2 fruit fly cellular contexts compared by ENCODE assay signal in the genomic region with DNA sequence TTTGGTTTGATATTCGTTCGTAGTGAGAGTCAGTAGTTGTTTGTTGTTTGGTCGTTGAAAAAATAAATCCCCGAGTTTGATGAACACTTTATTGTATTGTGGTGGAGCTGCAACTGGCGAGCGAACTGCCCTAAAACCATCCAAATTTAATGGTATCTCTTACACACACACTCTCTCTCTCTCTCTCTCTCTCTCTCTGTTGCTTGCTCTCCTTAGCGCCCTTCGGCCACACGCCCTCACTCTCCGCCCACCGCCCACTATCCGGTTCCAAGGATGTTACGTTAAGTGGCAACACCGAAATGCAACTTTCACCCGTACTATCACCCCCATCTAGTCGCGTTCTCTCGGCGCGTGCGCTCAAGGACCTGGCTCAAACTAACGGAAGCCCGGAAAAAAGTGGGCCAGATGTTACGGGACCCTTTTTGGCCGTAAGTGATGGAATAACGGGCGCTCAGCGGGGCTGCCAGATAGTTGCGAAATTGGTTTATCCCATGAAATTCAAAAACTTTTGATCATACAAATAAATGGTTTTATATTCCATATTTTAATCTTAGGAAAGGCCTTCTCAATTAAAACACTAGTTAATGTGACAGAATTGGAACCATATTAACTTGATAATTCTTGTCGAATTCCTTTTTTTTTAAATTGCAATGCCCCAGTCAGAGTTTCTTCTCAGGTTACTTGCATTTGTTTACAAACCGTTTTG.
TF ChIP-seq lines count a peak whose summit lies in the region.

No protein-coding gene starts in this region.

- TF ChIP-seq CTCF in whole organism, embryonic (GFP tag; optimal IDR thresholded peaks at IDR 0.05; lab: Kevin White, UChicago) = no peak

TF ChIP-seq in whole organism, adult, 20 proteins besides CTCF, POLR2A, EP300 and RAD21:
- TF ChIP-seq toe (GFP tag; optimal IDR thresholded peaks at IDR 0.05; lab: Kevin White, UChicago) = peak; percentile 25
- TF ChIP-seq cic (GFP tag; optimal IDR thresholded peaks at IDR 0.05; lab: Kevin White, UChicago) = no peak
- TF ChIP-seq Crg-1 (GFP tag; optimal IDR thresholded peaks at IDR 0.05; lab: Kevin White, UChicago) = no peak
TF ChIP-seq in whole organism, adult: peak in this region for 1.

TF ChIP-seq in whole organism, embryonic, 481 proteins besides CTCF, POLR2A, EP300 and RAD21:
- TF ChIP-seq CG11723 (GFP tag; optimal IDR thresholded peaks at IDR 0.05; lab: Kevin White, UChicago) (no peak), Meics (GFP tag; optimal IDR thresholded peaks at IDR 0.05; lab: Kevin White, UChicago) (peak; percentile 1), CG12659 (GFP tag; optimal IDR thresholded peaks at IDR 0.05; lab: Kevin White, UChicago) (peak; percentile 2), Ets65A (GFP tag; lab: Kevin White, UChicago) (peak; percentile 76), Ravus (GFP tag; IDR thresholded peaks at IDR 0.05; lab: Robert Waterston, UW) (no peak), chinmo (GFP tag; IDR thresholded peaks at IDR 0.05; lab: Robert Waterston, UW; ENCODE audit: partially characterized antibody) (0 out of 4 replicates have a peak, but pooled peaks have one; percentile 25), HHEX (GFP tag; optimal IDR thresholded peaks at IDR 0.05; lab: Kevin White, UChicago) (no peak), NK7.1 (GFP tag; optimal IDR thresholded peaks at IDR 0.05; lab: Kevin White, UChicago) (no peak), Sry-δ (GFP tag; optimal IDR thresholded peaks at IDR 0.05; lab: Kevin White, UChicago) (peak; percentile 15), CG6689 (GFP tag; IDR thresholded peaks at IDR 0.05; lab: Robert Waterston, UW) (0 out of 2 replicates have a peak, but pooled peaks have one; percentile 8), Med (GFP tag; lab: Kevin White, UChicago) (peak; percentile 36), Fer1 (GFP tag; optimal IDR thresholded peaks at IDR 0.05; lab: Kevin White, UChicago) (peak; percentile 33), CG13424 (tag; optimal IDR thresholded peaks at IDR 0.05; lab: Kevin White, UChicago) (peak; percentile 0), CG11504 (tag; optimal IDR thresholded peaks at IDR 0.05; lab: Kevin White, UChicago) (peak; percentile 38), gfzf (GFP tag; optimal IDR thresholded peaks at IDR 0.05; lab: Kevin White, UChicago) (peak; percentile 13), CG30403 (GFP tag; optimal IDR thresholded peaks at IDR 0.05; lab: Kevin White, UChicago) (peak; percentile 16), Adf1 (GFP tag; IDR thresholded peaks at IDR 0.05; lab: Robert Waterston, UW) (no peak), CG9727 (GFP tag; optimal IDR thresholded peaks at IDR 0.05; lab: Kevin White, UChicago) (peak; percentile 15), D19A (tag; optimal IDR thresholded peaks at IDR 0.05; lab: Kevin White, UChicago) (peak; percentile 9), Trl (optimal IDR thresholded peaks at IDR 0.05; lab: Kevin White, UChicago) (peak; percentile 56 to 79), Trl (GFP tag; optimal IDR thresholded peaks at IDR 0.05; lab: Kevin White, UChicago) (no peak), row (GFP tag; IDR thresholded peaks at IDR 0.05; lab: Robert Waterston, UW) (0 out of 3 replicates have a peak, but pooled peaks have one; percentile 24), Fer3 (tag; optimal IDR thresholded peaks at IDR 0.05; lab: Kevin White, UChicago) (no peak), CG17568 (GFP tag; optimal IDR thresholded peaks at IDR 0.05; lab: Kevin White, UChicago) (no peak), tap (tag; optimal IDR thresholded peaks at IDR 0.05; lab: Kevin White, UChicago) (no peak), CG9437 (GFP tag; optimal IDR thresholded peaks at IDR 0.05; lab: Kevin White, UChicago) (peak; percentile 15), nmo (GFP tag; optimal IDR thresholded peaks at IDR 0.05; lab: Kevin White, UChicago) (peak; percentile 24), CG17361 (GFP tag; IDR thresholded peaks at IDR 0.05; lab: Robert Waterston, UW) (0 out of 3 replicates have a peak, but pooled peaks have one; percentile 29), CG7839 (tag; optimal IDR thresholded peaks at IDR 0.05; lab: Kevin White, UChicago) (peak; percentile 5), Awh (GFP tag; IDR thresholded peaks at IDR 0.05; lab: Robert Waterston, UW) (no peak), CG15514 (GFP tag; optimal IDR thresholded peaks at IDR 0.05; lab: Kevin White, UChicago) (peak; percentile 24), gem (tag; optimal IDR thresholded peaks at IDR 0.05; lab: Kevin White, UChicago) (peak; percentile 7), sens (GFP tag; lab: Kevin White, UChicago) (peak; percentile 78), CG18599 (GFP tag; optimal IDR thresholded peaks at IDR 0.05; lab: Kevin White, UChicago) (peak; percentile 38), ewg (GFP tag; optimal IDR thresholded peaks at IDR 0.05; lab: Kevin White, UChicago) (peak; percentile 80), phol (tag; optimal IDR thresholded peaks at IDR 0.05; lab: Kevin White, UChicago) (peak; percentile 20), CG7556 (GFP tag; optimal IDR thresholded peaks at IDR 0.05; lab: Kevin White, UChicago) (peak; percentile 3), CG2120 (GFP tag; optimal IDR thresholded peaks at IDR 0.05; lab: Kevin White, UChicago) (peak; percentile 17)
